Worm (Caenorhabditis elegans): ENCODE results near the gene C05B5.1.

Gene C05B5.1

ce11 chrIII:10006734-10007348 is 18.6 kb upstream of the C05B5.1 start, which contains the start of gene C05B5.8 (continued):
- TF ChIP-seq nhr-77 (tag; optimal IDR thresholded peaks at IDR 0.05) = no peak
- no peak for TF ChIP-seq gmeb-1 (tag; optimal IDR thresholded peaks at IDR 0.05)
- no peak for TF ChIP-seq lin-39 (tag; optimal IDR thresholded peaks at IDR 0.05)

ce11 chrIII:10004213-10004612 is 16.0 kb upstream of the C05B5.1 start, which contains the start of gene C05B5.11:
C05B5.11 (plus strand) TSS chrIII:10004513.
- TF ChIP-seq ztf-11 (tag; optimal IDR thresholded peaks at IDR 0.05) (no peak), nhr-21 (tag; optimal IDR thresholded peaks at IDR 0.05) (no peak), fos-1 (tag; optimal IDR thresholded peaks at IDR 0.05) (no peak), nhr-77 (tag; optimal IDR thresholded peaks at IDR 0.05) (no peak), gmeb-1 (tag; optimal IDR thresholded peaks at IDR 0.05) (no peak), R02D3.7 (tag; optimal IDR thresholded peaks at IDR 0.05) (no peak), elt-1 (tag; optimal IDR thresholded peaks at IDR 0.05) (no peak), skn-1 (tag; optimal IDR thresholded peaks at IDR 0.05) (no peak), C34F6.9 (tag; optimal IDR thresholded peaks at IDR 0.05) (no peak), ztf-4 (tag; optimal IDR thresholded peaks at IDR 0.05) (no peak), nhr-11 (tag; optimal IDR thresholded peaks at IDR 0.05) (no peak)

ce11 chrIII:10001060-10001459 is 12.8 kb upstream of the C05B5.1 start, which contains the start of gene C05B5.5:
C05B5.5 (plus strand) TSS chrIII:10001360.
- TF ChIP-seq nhr-6 (tag; optimal IDR thresholded peaks at IDR 0.05) (no peak), zag-1 (tag; optimal IDR thresholded peaks at IDR 0.05) (no peak), fos-1 (tag; optimal IDR thresholded peaks at IDR 0.05) (peak; percentile 31)

DNA sequence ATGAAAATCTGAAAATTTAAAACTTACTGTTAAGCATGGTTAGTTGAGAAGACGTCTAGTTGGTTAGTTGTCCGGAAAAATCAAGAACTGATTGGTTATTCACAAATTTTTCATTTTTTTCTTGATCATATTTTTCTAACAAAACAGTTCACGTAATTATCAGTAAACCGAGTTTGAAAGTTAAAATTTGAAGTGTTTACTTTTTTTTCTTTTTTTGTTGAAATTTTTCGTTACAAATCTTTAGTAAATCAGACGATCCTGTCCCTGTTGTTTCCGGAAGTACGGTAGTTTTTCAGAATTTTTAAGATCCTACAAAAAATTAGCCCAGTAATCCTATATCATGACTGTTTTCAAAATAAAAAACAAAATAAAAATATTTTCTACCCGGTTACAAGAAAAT is 12.2 kb upstream of the C05B5.1 start, which contains the start of gene C05B5.2:
TSS of gene C05B5.2 (minus strand) at position 101 of the 400 bp plus-strand sequence.
- TF ChIP-seq nhr-11 (tag; optimal IDR thresholded peaks at IDR 0.05) (no peak), mab-5 (tag; optimal IDR thresholded peaks at IDR 0.05) (no peak), ztf-11 (tag; optimal IDR thresholded peaks at IDR 0.05) (no peak), lin-39 (tag; optimal IDR thresholded peaks at IDR 0.05) (no peak), elt-3 (tag; optimal IDR thresholded peaks at IDR 0.05) (no peak), gmeb-1 (tag; optimal IDR thresholded peaks at IDR 0.05) (no peak), R02D3.7 (tag; optimal IDR thresholded peaks at IDR 0.05) (no peak), mbf-1 (tag; optimal IDR thresholded peaks at IDR 0.05) (no peak), lin-13 (GFP tag; optimal IDR thresholded peaks at IDR 0.05) (no peak), sem-4 (tag; optimal IDR thresholded peaks at IDR 0.05) (no peak), F13H6.1 (tag; optimal IDR thresholded peaks at IDR 0.05) (no peak), ceh-82 (tag; optimal IDR thresholded peaks at IDR 0.05) (no peak), mdl-1 (tag; optimal IDR thresholded peaks at IDR 0.05) (no peak), nhr-12 (tag; optimal IDR thresholded peaks at IDR 0.05) (no peak)

DNA sequence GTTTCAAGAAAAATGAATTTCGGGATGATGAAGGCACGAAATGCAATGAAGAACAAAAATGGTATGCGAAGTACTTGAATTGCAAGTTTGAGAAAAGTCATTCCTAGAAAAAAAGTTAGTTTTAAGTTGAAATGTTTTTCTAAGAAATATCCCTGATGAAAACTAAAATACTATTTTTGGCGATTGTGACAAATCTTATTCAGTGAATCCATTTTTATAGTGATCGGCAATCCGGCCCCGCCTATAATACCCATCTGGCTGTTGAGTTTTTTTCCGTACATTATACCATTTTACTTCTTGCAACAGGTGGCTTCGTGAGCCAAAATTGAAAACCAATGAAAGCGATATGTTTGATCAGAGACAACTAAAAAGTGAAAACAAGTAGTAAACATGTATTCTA is 11.0 kb upstream of the C05B5.1 start, which contains the start of gene C05B5.17:
TSS of gene C05B5.17 (minus strand) at position 101 of the 400 bp plus-strand sequence.
- TF ChIP-seq crh-2 (tag; optimal IDR thresholded peaks at IDR 0.05) = no peak

- TF ChIP-seq sma-3 (GFP tag; optimal IDR thresholded peaks at IDR 0.05) = no peak
- no peak for TF ChIP-seq zag-1 (tag; optimal IDR thresholded peaks at IDR 0.05)
- no peak for TF ChIP-seq nhr-12 (tag; optimal IDR thresholded peaks at IDR 0.05)
- no peak for TF ChIP-seq ceh-82 (tag; optimal IDR thresholded peaks at IDR 0.05)
- TF ChIP-seq nhr-77 (tag; optimal IDR thresholded peaks at IDR 0.05) = no peak
- TF ChIP-seq unc-62 (GFP tag; optimal IDR thresholded peaks at IDR 0.05) = no peak
- TF ChIP-seq nhr-21 (tag; optimal IDR thresholded peaks at IDR 0.05) = no peak
- TF ChIP-seq ceh-16 (tag; optimal IDR thresholded peaks at IDR 0.05) = no peak
- TF ChIP-seq C34F6.9 (tag; optimal IDR thresholded peaks at IDR 0.05) = no peak
- TF ChIP-seq fos-1 (tag; optimal IDR thresholded peaks at IDR 0.05) = no peak
- TF ChIP-seq skn-1 (tag; optimal IDR thresholded peaks at IDR 0.05) = no peak
- TF ChIP-seq snpc-4 (tag; optimal IDR thresholded peaks at IDR 0.05) = no peak
- no peak for TF ChIP-seq ama-1 (optimal IDR thresholded peaks at IDR 0.05)
- TF ChIP-seq sem-4 (tag; optimal IDR thresholded peaks at IDR 0.05) = no peak
- TF ChIP-seq ZK546.5 (tag; optimal IDR thresholded peaks at IDR 0.05) = no peak
- TF ChIP-seq Y55F3AM.14 (GFP tag; optimal IDR thresholded peaks at IDR 0.05) = no peak
- TF ChIP-seq sma-9 (GFP tag; optimal IDR thresholded peaks at IDR 0.05) = no peak
- no peak for TF ChIP-seq sma-9 (tag; optimal IDR thresholded peaks at IDR 0.05)
These were observed 9.6 kb upstream of the C05B5.1 start, which contains the start of gene pqn-8 for ce11 chrIII:9997890-9998289. pqn-8 (minus strand) TSS chrIII:9997990.
